Fruit fly (Drosophila melanogaster) whole organism, embryonic: ENCODE data around the gene Hip1.

Experiments used
- Awh ChIP-seq: fragments of 200-800 bp; sonication (Bioruptor generic); IDR thresholded peaks from 2 replicates; pipeline ENCODE4, ENCODE4 v1.3.6; 2022; ENCODE audit warnings: missing biosample characterization, missing genetic modification characterization
- B-H1 ChIP-seq: fragments of 200-800 bp; sonication (Bioruptor generic); IDR thresholded peaks from 3 replicates; pipeline ENCODE4 v1.3.6; 2022; ENCODE audit warnings: missing biosample characterization, missing genetic modification characterization
- CG10147 ChIP-seq: fragments of 200-800 bp; sonication (Bioruptor generic); optimal IDR thresholded peaks from 2 replicates; lab custom pipeline; 2019; ENCODE audit warnings: missing biosample characterization, mild to moderate bottlenecking, missing genetic modification characterization, moderate library complexity
- CG10462 ChIP-seq: fragments of 200-800 bp; sonication (Bioruptor generic); optimal IDR thresholded peaks from 2 replicates; lab custom pipeline; 2016; ENCODE audit warnings: missing biosample characterization, missing genetic modification characterization
- CG10565 ChIP-seq: fragments of 200-800 bp; sonication (Bioruptor generic); optimal IDR thresholded peaks from 3 replicates; lab custom pipeline; 2016; ENCODE audit warnings: missing biosample characterization, mild to moderate bottlenecking, missing genetic modification characterization
- CG11093 ChIP-seq: fragments of 200-800 bp; sonication (Bioruptor generic); IDR thresholded peaks from 3 replicates; pipeline ENCODE4 v1.3.6; 2022; ENCODE audit warnings: missing biosample characterization, missing genetic modification characterization
- CG11247 ChIP-seq: fragments of 200-800 bp; sonication (Bioruptor generic); IDR thresholded peaks from 2 replicates; pipeline ENCODE4 v1.3.6; 2022; ENCODE audit warnings: missing biosample characterization, missing genetic modification characterization
- CG12744 ChIP-seq: fragments of 200-800 bp; sonication (Bioruptor generic); optimal IDR thresholded peaks from 2 replicates; lab custom pipeline; 2016; ENCODE audit warnings: missing biosample characterization, missing genetic modification characterization
- CG12942 ChIP-seq: fragments of 200-800 bp; sonication (Bioruptor generic); optimal IDR thresholded peaks from 3 replicates; lab custom pipeline; 2016; ENCODE audit warnings: missing biosample characterization, missing genetic modification characterization
- CG13424 ChIP-seq: fragments of 200-800 bp; sonication (Bioruptor generic); optimal IDR thresholded peaks from 2 replicates; lab custom pipeline; 2019; ENCODE audit warnings: missing biosample characterization, mild to moderate bottlenecking, missing genetic modification characterization, moderate library complexity
- CG14860 ChIP-seq: fragments of 200-800 bp; sonication (Bioruptor generic); IDR thresholded peaks from 3 replicates; pipeline ENCODE4 v1.3.6; 2022; ENCODE audit warnings: missing biosample characterization, missing genetic modification characterization; ENCODE audit not compliant: partially characterized antibody
- CG16813 ChIP-seq: fragments of 200-800 bp; sonication (Bioruptor generic); IDR thresholded peaks from 3 replicates; pipeline ENCODE4 v1.3.6; 2022; ENCODE audit warnings: missing biosample characterization, missing genetic modification characterization; ENCODE audit not compliant: partially characterized antibody
- CG30403 ChIP-seq: fragments of 200-800 bp; sonication (Bioruptor generic); optimal IDR thresholded peaks from 3 replicates; lab custom pipeline; 2016; ENCODE audit warnings: missing biosample characterization, missing genetic modification characterization
- CG33213 ChIP-seq: fragments of 200-800 bp; sonication (Bioruptor generic); optimal IDR thresholded peaks from 3 replicates; lab custom pipeline; 2016; ENCODE audit warnings: missing biosample characterization, missing genetic modification characterization
- CG42726 ChIP-seq: fragments of 200-800 bp; sonication (Bioruptor generic); IDR thresholded peaks from 2 replicates; pipeline ENCODE4 v1.3.6; 2022; ENCODE audit warnings: missing biosample characterization, missing genetic modification characterization; ENCODE audit not compliant: partially characterized antibody
- CG4328 ChIP-seq: fragments of 200-800 bp; sonication (Bioruptor generic); optimal IDR thresholded peaks from 3 replicates; lab custom pipeline; 2017; ENCODE audit warnings: missing biosample characterization, missing genetic modification reagents, missing genetic modification characterization
- CG43689 ChIP-seq: fragments of 200-800 bp; sonication (Bioruptor generic); IDR thresholded peaks from 2 replicates; pipeline ENCODE4 v1.3.6; 2022; ENCODE audit warnings: missing biosample characterization, missing genetic modification characterization
- CG7839 ChIP-seq: fragments of 200-800 bp; sonication (Bioruptor generic); optimal IDR thresholded peaks from 3 replicates; lab custom pipeline; 2018; ENCODE audit warnings: missing biosample characterization, mild to moderate bottlenecking, missing genetic modification characterization, moderate library complexity
- CG7987 ChIP-seq: fragments of 200-800 bp; sonication (Bioruptor generic); optimal IDR thresholded peaks from 2 replicates; lab custom pipeline; 2018; ENCODE audit warnings: missing biosample characterization, mild to moderate bottlenecking, missing genetic modification characterization, moderate library complexity
- D ChIP-seq, 2 experiments: fragments of 200-800 bp in 1 of 2; fragments of >200 bp in 1 of 2; sonication (Bioruptor generic) in 1 of 2; optimal IDR thresholded peaks; 2 replicates in 1 of 2; 3 replicates in 1 of 2; lab custom pipeline; 2017; ENCODE audit warnings: mild to moderate bottlenecking in 1 of 2, missing biosample characterization in 1 of 2, missing genetic modification characterization in 1 of 2, missing genetic modification reagents in 1 of 2
- D19B ChIP-seq: fragments of 200-800 bp; sonication (Bioruptor generic); optimal IDR thresholded peaks from 2 replicates; lab custom pipeline; 2017; ENCODE audit warnings: missing biosample characterization, mild to moderate bottlenecking, missing genetic modification characterization
- Elba2 ChIP-seq: fragments of 200-800 bp; sonication (Bioruptor generic); optimal IDR thresholded peaks from 3 replicates; lab custom pipeline; 2016; ENCODE audit warnings: missing biosample characterization, missing genetic modification characterization
- HLH4C ChIP-seq: fragments of 200-800 bp; sonication (Bioruptor generic); IDR thresholded peaks from 3 replicates; pipeline ENCODE4 v1.3.6; 2022; ENCODE audit warnings: missing biosample characterization, missing genetic modification characterization; ENCODE audit not compliant: partially characterized antibody
- HLHmδ ChIP-seq: fragments of 200-800 bp; sonication (Bioruptor generic); optimal IDR thresholded peaks from 2 replicates; lab custom pipeline; 2018; ENCODE audit warnings: missing biosample characterization, mild to moderate bottlenecking, missing genetic modification characterization, moderate library complexity
- MTF-1 ChIP-seq: fragments of 200-800 bp; sonication (Bioruptor generic); optimal IDR thresholded peaks from 2 replicates; lab custom pipeline; 2018; ENCODE audit warnings: missing biosample characterization, mild to moderate bottlenecking, missing genetic modification characterization, borderline replicate concordance
- Meics ChIP-seq: fragments of 200-800 bp; sonication (Bioruptor generic); optimal IDR thresholded peaks from 2 replicates; lab custom pipeline; 2017; ENCODE audit warnings: missing biosample characterization, mild to moderate bottlenecking, missing genetic modification characterization
- Mes4 ChIP-seq: fragments of 200-800 bp; sonication (Bioruptor generic); optimal IDR thresholded peaks from 2 replicates; lab custom pipeline; 2016; ENCODE audit warnings: missing biosample characterization, missing genetic modification characterization
- NfI ChIP-seq: fragments of 200-800 bp; sonication (Bioruptor generic); optimal IDR thresholded peaks from 3 replicates; lab custom pipeline; 2018; ENCODE audit warnings: missing biosample characterization, mild to moderate bottlenecking, missing genetic modification characterization, moderate library complexity
- Poxn ChIP-seq: fragments of 200-800 bp; sonication (Bioruptor generic); IDR thresholded peaks from 2 replicates; pipeline ENCODE4 v1.3.6; 2022; ENCODE audit warnings: missing biosample characterization, missing genetic modification characterization
- Xrp1 ChIP-seq: fragments of 200-800 bp; sonication (Bioruptor generic); IDR thresholded peaks from 2 replicates; pipeline ENCODE4 v1.3.6; 2022; ENCODE audit warnings: missing biosample characterization, missing genetic modification characterization
- abd-A ChIP-seq: fragments of 200-800 bp; sonication (Bioruptor generic); optimal IDR thresholded peaks from 3 replicates; lab custom pipeline; 2019; ENCODE audit warnings: missing biosample characterization, mild to moderate bottlenecking, missing genetic modification characterization, moderate library complexity
- ase ChIP-seq: fragments of 200-800 bp; sonication (Bioruptor generic); IDR thresholded peaks from 3 replicates; pipeline ENCODE4 v1.3.6; 2022; ENCODE audit warnings: missing biosample characterization, missing genetic modification characterization
- bsh ChIP-seq, 2 experiments: fragments of 200-800 bp; sonication (Bioruptor generic); optimal IDR thresholded peaks; 2 replicates each; lab custom pipeline; 2017 to 2018; ENCODE audit warnings: mild to moderate bottlenecking in 2 of 2, missing biosample characterization in 2 of 2, missing genetic modification characterization in 2 of 2, moderate library complexity in 1 of 2
- chinmo ChIP-seq: fragments of 200-800 bp; sonication (Bioruptor generic); IDR thresholded peaks from 4 replicates; pipeline ENCODE4 v1.3.6; 2022; ENCODE audit warnings: missing biosample characterization, missing genetic modification characterization; ENCODE audit not compliant: partially characterized antibody
- corto ChIP-seq: fragments of 200-800 bp; sonication (Bioruptor generic); optimal IDR thresholded peaks from 2 replicates; lab custom pipeline; 2016; ENCODE audit warnings: missing biosample characterization, mild to moderate bottlenecking, missing genetic modification characterization, moderate library complexity
- eve ChIP-seq, 2 experiments: fragments of >200 bp; optimal IDR thresholded peaks; 2 replicates each; lab custom pipeline; 2017; ENCODE audit warnings: missing biosample characterization in 2 of 2, missing genetic modification characterization in 2 of 2
- fd102C ChIP-seq: fragments of 200-800 bp; sonication (Bioruptor generic); optimal IDR thresholded peaks from 2 replicates; lab custom pipeline; 2018; ENCODE audit warnings: missing biosample characterization, mild to moderate bottlenecking, missing genetic modification characterization, moderate library complexity
- gcm2 ChIP-seq: fragments of 200-800 bp; sonication (Bioruptor generic); optimal IDR thresholded peaks from 2 replicates; lab custom pipeline; 2016; ENCODE audit warnings: missing biosample characterization, missing genetic modification characterization
- her ChIP-seq: fragments of 200-800 bp; sonication (Bioruptor generic); optimal IDR thresholded peaks from 2 replicates; lab custom pipeline; 2016; ENCODE audit warnings: missing biosample characterization, missing genetic modification characterization
- hkb ChIP-seq, 2 experiments: fragments of 200-800 bp in 1 of 2; fragments of >200 bp in 1 of 2; sonication (Bioruptor generic) in 1 of 2; IDR thresholded peaks in 1 of 2; optimal IDR thresholded peaks in 1 of 2; 2 replicates each; pipeline versions ENCODE4 v1.3.6 to Lab custom; 2017 to 2022; ENCODE audit warnings: missing biosample characterization in 1 of 2, missing genetic modification characterization in 1 of 2
- inv ChIP-seq: fragments of 200-800 bp; sonication (Bioruptor generic); IDR thresholded peaks from 2 replicates; pipeline ENCODE4 v1.3.6; 2022; ENCODE audit warnings: missing biosample characterization, missing genetic modification characterization; ENCODE audit not compliant: partially characterized antibody
- jing ChIP-seq: fragments of 200-800 bp; sonication (Bioruptor generic); optimal IDR thresholded peaks from 2 replicates; lab custom pipeline; 2018; ENCODE audit warnings: missing biosample characterization, mild to moderate bottlenecking, missing genetic modification characterization
- mld ChIP-seq: fragments of 200-800 bp; sonication (Bioruptor generic); IDR thresholded peaks from 3 replicates; pipeline ENCODE4 v1.3.6; 2022; ENCODE audit warnings: missing biosample characterization, missing genetic modification characterization; ENCODE audit not compliant: partially characterized antibody
- row ChIP-seq: fragments of 200-800 bp; sonication (Bioruptor generic); IDR thresholded peaks from 3 replicates; pipeline ENCODE4 v1.3.6; 2022; ENCODE audit warnings: missing biosample characterization, missing genetic modification characterization
- sisA ChIP-seq: fragments of 200-800 bp; sonication (Bioruptor generic); IDR thresholded peaks from 2 replicates; pipeline ENCODE4 v1.3.6; 2022; ENCODE audit warnings: missing biosample characterization, missing genetic modification characterization
- stc ChIP-seq: fragments of 200-800 bp; sonication (Bioruptor generic); IDR thresholded peaks from 2 replicates; pipeline ENCODE4 v1.3.6; 2022; ENCODE audit warnings: missing biosample characterization, missing genetic modification characterization
- vnd ChIP-seq: fragments of 200-800 bp; sonication (Bioruptor generic); IDR thresholded peaks from 3 replicates; pipeline ENCODE4 v1.3.6; 2022; ENCODE audit warnings: missing biosample characterization, missing genetic modification characterization; ENCODE audit not compliant: partially characterized antibody
- zf30C ChIP-seq: fragments of 200-800 bp; sonication (Bioruptor generic); optimal IDR thresholded peaks from 3 replicates; lab custom pipeline; 2018; ENCODE audit warnings: missing biosample characterization, mild to moderate bottlenecking, missing genetic modification characterization
- zfh1 ChIP-seq: fragments of 200-800 bp; sonication (Bioruptor generic); IDR thresholded peaks from 3 replicates; pipeline ENCODE4 v1.3.6; 2022; ENCODE audit warnings: missing biosample characterization, missing genetic modification characterization

Hip1 gene

DNA sequence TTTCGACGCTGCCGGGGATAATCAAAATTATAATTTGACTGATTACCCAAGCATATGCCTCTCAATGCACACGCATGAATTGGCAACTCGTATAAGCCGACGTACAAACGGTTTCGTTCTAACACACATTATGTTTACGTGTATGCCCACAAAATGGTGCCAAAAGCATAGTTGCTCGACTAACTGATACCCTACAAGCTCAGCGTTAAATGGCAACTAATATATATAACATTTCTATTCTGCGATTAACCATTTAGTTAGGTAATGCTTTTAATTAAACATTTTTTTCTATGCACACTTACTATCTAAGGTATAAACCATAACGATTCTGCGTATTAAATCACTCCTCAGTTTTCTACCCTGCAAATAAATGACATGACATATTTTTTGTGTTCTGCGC is 52.7 kb downstream of the Hip1 start (continued):
- TF ChIP-seq D19B (GFP tag; lab: Kevin White, UChicago) = peak; percentile 57
- no peak for TF ChIP-seq CG12744 (GFP tag; lab: Kevin White, UChicago)
- no peak for TF ChIP-seq B-H1 (GFP tag; lab: Robert Waterston, UW)
- TF ChIP-seq stc (GFP tag; lab: Robert Waterston, UW) = no peak
- TF ChIP-seq CG43689 (GFP tag; lab: Robert Waterston, UW) = no peak
- TF ChIP-seq inv (GFP tag; lab: Robert Waterston, UW) = no peak
- TF ChIP-seq corto = no peak
- TF ChIP-seq jing (GFP tag; lab: Kevin White, UChicago) = no peak
- peak; percentile 64 for TF ChIP-seq CG14860 (GFP tag; lab: Robert Waterston, UW)
- no peak for TF ChIP-seq CG7839 (tag; lab: Kevin White, UChicago)
- TF ChIP-seq CG11093 = no peak
- peak in 1 of 2 experiments; percentile 1 for TF ChIP-seq bsh (GFP tag; optimal IDR thresholded peaks at IDR 0.05; lab: Kevin White, UChicago)
- TF ChIP-seq hkb (optimal IDR thresholded peaks at IDR 0.05; lab: Kevin White, UChicago) = no peak
- TF ChIP-seq hkb (GFP tag; IDR thresholded peaks at IDR 0.05; lab: Robert Waterston, UW) = peak; percentile 16; the same call in 1 of the 2 replicates
- TF ChIP-seq CG13424 (tag; lab: Kevin White, UChicago) = no peak
- TF ChIP-seq Mes4 (GFP tag; lab: Kevin White, UChicago) = no peak
- TF ChIP-seq vnd (GFP tag; lab: Robert Waterston, UW) = no peak
- no peak for TF ChIP-seq Awh (GFP tag; lab: Robert Waterston, UW)
- TF ChIP-seq CG42726 (GFP tag; lab: Robert Waterston, UW) = no peak
- TF ChIP-seq eve (GFP tag; optimal IDR thresholded peaks at IDR 0.05; lab: Kevin White, UChicago) = no peak
- TF ChIP-seq her = no peak
- no peak for TF ChIP-seq CG11247 (GFP tag; lab: Robert Waterston, UW)
- 0 out of 3 replicates have a peak, but pooled peaks have one; percentile 5 for TF ChIP-seq zfh1 (GFP tag; lab: Robert Waterston, UW)
- no peak for TF ChIP-seq zf30C
- TF ChIP-seq Xrp1 = peak; percentile 6; the same call in 1 of the 2 replicates
- TF ChIP-seq MTF-1 (GFP tag; lab: Kevin White, UChicago) = no peak
- TF ChIP-seq CG33213 (GFP tag; lab: Kevin White, UChicago) = no peak
- 0 out of 3 replicates have a peak, but pooled peaks have one; percentile 62 for TF ChIP-seq mld (GFP tag; lab: Robert Waterston, UW)
- no peak for TF ChIP-seq CG10565 (GFP tag; lab: Kevin White, UChicago)
- no peak for TF ChIP-seq CG4328 (GFP tag; lab: Kevin White, UChicago)
- no peak for TF ChIP-seq Elba2 (GFP tag; lab: Kevin White, UChicago)
- TF ChIP-seq chinmo = no peak
- TF ChIP-seq Meics (GFP tag; lab: Kevin White, UChicago) = no peak
- TF ChIP-seq HLHmδ (GFP tag; lab: Kevin White, UChicago) = no peak
- peak; percentile 56; the same call in 2 of the 3 replicates for TF ChIP-seq row (GFP tag; lab: Robert Waterston, UW)
- no peak for TF ChIP-seq Poxn
- peak; percentile 56; the same call in 2 of the 3 replicates for TF ChIP-seq CG16813 (GFP tag; lab: Robert Waterston, UW)
- TF ChIP-seq fd102C (GFP tag; lab: Kevin White, UChicago) = no peak
- TF ChIP-seq D (optimal IDR thresholded peaks at IDR 0.05; lab: Kevin White, UChicago) = no peak
- no peak for TF ChIP-seq D (GFP tag; optimal IDR thresholded peaks at IDR 0.05; lab: Kevin White, UChicago)
- TF ChIP-seq gcm2 (GFP tag; lab: Kevin White, UChicago) = no peak
- TF ChIP-seq NfI (GFP tag; lab: Kevin White, UChicago) = no peak
- peak; percentile 69 for TF ChIP-seq HLH4C (GFP tag; lab: Robert Waterston, UW)
- TF ChIP-seq CG10462 = no peak
- no peak for TF ChIP-seq CG12942 (GFP tag; lab: Kevin White, UChicago)
- no peak for TF ChIP-seq abd-A (tag; lab: Kevin White, UChicago)
- no peak for TF ChIP-seq CG7987 (GFP tag; lab: Kevin White, UChicago)
- TF ChIP-seq CG30403 = no peak
- no peak for TF ChIP-seq sisA (GFP tag; lab: Robert Waterston, UW)
- no peak for TF ChIP-seq CG10147
- no peak for TF ChIP-seq ase (GFP tag; lab: Robert Waterston, UW)
